Fruit fly (Drosophila melanogaster): ENCODE data around the gene disco-r.
A peak's percentile ranks its signal among the peaks of the same experiment; 100 is the strongest.

Gene disco-r

dm6 chrX:16091431-16091990 is 57.3 kb downstream of the disco-r start, which contains the start of gene Tob (continued):
- peak; percentile 72 for TF ChIP-seq CG1832 (GFP tag; optimal IDR thresholded peaks at IDR 0.05)
- peak; percentile 4 for TF ChIP-seq MESR4 (GFP tag; optimal IDR thresholded peaks at IDR 0.05)
- TF ChIP-seq so (GFP tag; IDR thresholded peaks at IDR 0.05) = peak; percentile 32; the same call in 1 of the 3 replicates
- peak; percentile 58 for TF ChIP-seq CG6765 (GFP tag; optimal IDR thresholded peaks at IDR 0.05)
- peak; percentile 13 for TF ChIP-seq CG18262 (tag; optimal IDR thresholded peaks at IDR 0.05)
- TF ChIP-seq CG17328 (GFP tag; IDR thresholded peaks at IDR 0.05) = 0 out of 2 replicates have a peak, but pooled peaks have one; percentile 6
- peak; percentile 41; the same call in 1 of the 2 replicates for TF ChIP-seq klu (GFP tag; IDR thresholded peaks at IDR 0.05)
- peak; percentile 41 for TF ChIP-seq HLHmδ (GFP tag; optimal IDR thresholded peaks at IDR 0.05)
- TF ChIP-seq CG9437 (GFP tag; optimal IDR thresholded peaks at IDR 0.05) = no peak
- no peak for TF ChIP-seq CHES-1-like (GFP tag; optimal IDR thresholded peaks at IDR 0.05)
- peak; percentile 61; the same call in 2 of the 3 replicates for TF ChIP-seq sr (GFP tag; IDR thresholded peaks at IDR 0.05)
- peak; percentile 8 for TF ChIP-seq gcm (GFP tag; optimal IDR thresholded peaks at IDR 0.05)
- no peak for TF ChIP-seq cato (GFP tag; optimal IDR thresholded peaks at IDR 0.05; ENCODE audit: borderline replicate concordance)
- TF ChIP-seq tio (GFP tag; optimal IDR thresholded peaks at IDR 0.05) = no peak
- TF ChIP-seq hkb (optimal IDR thresholded peaks at IDR 0.05) = no peak
- TF ChIP-seq hkb (GFP tag; IDR thresholded peaks at IDR 0.05) = peak; percentile 30; the same call in 1 of the 2 replicates
- TF ChIP-seq gt (GFP tag; IDR thresholded peaks at IDR 0.05) = no peak
- TF ChIP-seq HLH4C (GFP tag; IDR thresholded peaks at IDR 0.05; ENCODE audit: partially characterized antibody) = peak; percentile 34; the same call in 1 of the 3 replicates
- peak; percentile 20 for TF ChIP-seq Sox102F (GFP tag; optimal IDR thresholded peaks at IDR 0.05)
- peak; percentile 61 for TF ChIP-seq Drgx (GFP tag; IDR thresholded peaks at IDR 0.05)
- no peak for TF ChIP-seq CG9817 (tag; optimal IDR thresholded peaks at IDR 0.05)
- peak; percentile 55 for TF ChIP-seq lab (GFP tag; optimal IDR thresholded peaks at IDR 0.05)
- TF ChIP-seq amos (GFP tag; IDR thresholded peaks at IDR 0.05; ENCODE audit: partially characterized antibody) = peak; percentile 53; the same call in 1 of the 2 replicates
- no peak for TF ChIP-seq Ptx1 (GFP tag; IDR thresholded peaks at IDR 0.05)
- TF ChIP-seq Hey (tag; optimal IDR thresholded peaks at IDR 0.05) = peak; percentile 11
- no peak for TF ChIP-seq CG2116 (GFP tag; optimal IDR thresholded peaks at IDR 0.05)
- TF ChIP-seq Six4 (GFP tag; optimal IDR thresholded peaks at IDR 0.05) = no peak
- no peak for TF ChIP-seq CG3847 (GFP tag; IDR thresholded peaks at IDR 0.05)
- peak; percentile 6 for TF ChIP-seq Dek (tag; optimal IDR thresholded peaks at IDR 0.05)
- TF ChIP-seq fd3F (GFP tag; optimal IDR thresholded peaks at IDR 0.05) = no peak
- peak; percentile 97 for TF ChIP-seq chinmo (GFP tag; IDR thresholded peaks at IDR 0.05; ENCODE audit: partially characterized antibody)
- TF ChIP-seq disco-r (GFP tag; optimal IDR thresholded peaks at IDR 0.05) = peak; percentile 26
- TF ChIP-seq Asciz (GFP tag; optimal IDR thresholded peaks at IDR 0.05) = no peak
- TF ChIP-seq CG13624 (GFP tag; optimal IDR thresholded peaks at IDR 0.05) = peak; percentile 24
- 0 out of 3 replicates have a peak, but pooled peaks have one; percentile 42 for TF ChIP-seq CG34422 (GFP tag; IDR thresholded peaks at IDR 0.05)
- peak in 1 of 2 experiments; percentile 84 for TF ChIP-seq Pdp1 (GFP tag; optimal IDR thresholded peaks at IDR 0.05)
- no peak for TF ChIP-seq ham (GFP tag; IDR thresholded peaks at IDR 0.05)
- no peak for TF ChIP-seq mam (GFP tag; optimal IDR thresholded peaks at IDR 0.05)
- TF ChIP-seq CG2678 (tag; optimal IDR thresholded peaks at IDR 0.05) = peak; percentile 17
- 0 out of 3 replicates have a peak, but pooled peaks have one; percentile 9 for TF ChIP-seq otp (GFP tag; IDR thresholded peaks at IDR 0.05)
- TF ChIP-seq lola (GFP tag; optimal IDR thresholded peaks at IDR 0.05) = no peak
- TF ChIP-seq gcm2 (GFP tag; optimal IDR thresholded peaks at IDR 0.05) = no peak
- peak in 1 of 3 experiments; percentile 71 for TF ChIP-seq Stat92E (GFP tag; optimal IDR thresholded peaks at IDR 0.05)
- peak; percentile 27; the same call in 1 of the 2 replicates for TF ChIP-seq MBD-R2 (GFP tag; IDR thresholded peaks at IDR 0.05)
- 0 out of 2 replicates have a peak, but pooled peaks have one; percentile 20 for TF ChIP-seq CG1024 (GFP tag; IDR thresholded peaks at IDR 0.05)
- peak; percentile 33 for TF ChIP-seq ewg (GFP tag; optimal IDR thresholded peaks at IDR 0.05)
- TF ChIP-seq CG8924 (tag; optimal IDR thresholded peaks at IDR 0.05) = peak; percentile 12
- no peak for TF ChIP-seq CG15073 (GFP tag; optimal IDR thresholded peaks at IDR 0.05)

Data from whole organism, embryonic.